Fruit fly (Drosophila melanogaster): ENCODE data around the gene CG43783.

The CG43783 gene

DNA sequence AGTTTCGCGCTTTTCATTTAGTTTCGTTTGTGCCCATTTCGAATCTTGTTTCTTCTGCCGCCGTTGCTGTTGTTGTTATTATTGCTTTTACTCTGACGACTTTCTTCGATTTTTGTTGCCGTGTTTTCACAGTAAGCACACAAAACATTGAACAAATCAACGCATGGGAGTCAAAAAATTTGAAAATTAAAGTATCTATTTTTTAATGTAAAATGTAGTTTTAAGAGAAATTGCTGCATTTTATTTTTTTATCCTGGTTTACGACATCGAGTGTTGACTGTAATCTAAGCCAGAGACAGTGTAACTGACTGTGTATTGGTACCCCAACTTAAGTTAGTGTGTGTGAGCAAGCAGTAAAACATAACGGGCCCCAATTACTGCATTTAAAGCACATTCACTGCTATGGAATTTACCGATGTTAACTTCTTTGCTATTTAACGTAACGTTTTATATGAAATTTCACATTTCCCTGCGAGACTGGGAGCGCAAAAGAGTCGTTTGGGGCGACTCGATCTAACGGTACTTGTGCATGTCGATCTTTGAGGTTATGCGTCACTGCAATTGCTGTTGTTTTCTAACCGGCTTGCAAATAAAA, 42.2 kb upstream of the CG43783 start (continued):
- TF ChIP-seq wdn (GFP tag; IDR thresholded peaks at IDR 0.05) (peak; percentile 28; the same call in 1 of the 2 replicates), Lim3 (GFP tag; IDR thresholded peaks at IDR 0.05) (0 out of 2 replicates have a peak, but pooled peaks have one; percentile 13), CG6654 (GFP tag; optimal IDR thresholded peaks at IDR 0.05) (peak; percentile 24), CG11093 (GFP tag; IDR thresholded peaks at IDR 0.05) (peak; percentile 68; the same call in 2 of the 3 replicates), E2f2 (GFP tag; IDR thresholded peaks at IDR 0.05) (peak; percentile 22; the same call in 1 of the 2 replicates), phol (tag; optimal IDR thresholded peaks at IDR 0.05) (peak; percentile 64), Bdp1 (GFP tag; optimal IDR thresholded peaks at IDR 0.05) (no peak), btn (GFP tag; optimal IDR thresholded peaks at IDR 0.05) (no peak), peb (GFP tag; IDR thresholded peaks at IDR 0.05) (peak; percentile 52; the same call in 1 of the 2 replicates), Spps (tag; optimal IDR thresholded peaks at IDR 0.05) (peak; percentile 31), Meics (GFP tag; optimal IDR thresholded peaks at IDR 0.05) (peak; percentile 44), hb (GFP tag; IDR thresholded peaks at IDR 0.05; ENCODE audit: partially characterized antibody) (no peak), CG13424 (tag; optimal IDR thresholded peaks at IDR 0.05) (peak; percentile 60), bowl (GFP tag; IDR thresholded peaks at IDR 0.05) (peak; percentile 45; the same call in 1 of the 2 replicates), sna (GFP tag; IDR thresholded peaks at IDR 0.05; ENCODE audit: partially characterized antibody) (no peak), MTF-1 (GFP tag; optimal IDR thresholded peaks at IDR 0.05; ENCODE audit: borderline replicate concordance) (peak; percentile 21), CG11504 (tag; optimal IDR thresholded peaks at IDR 0.05) (no peak), CG12104 (GFP tag; optimal IDR thresholded peaks at IDR 0.05) (peak; percentile 25), grau (tag; optimal IDR thresholded peaks at IDR 0.05) (peak; percentile 92), CG9437 (GFP tag; optimal IDR thresholded peaks at IDR 0.05) (peak; percentile 13), CG32767 (GFP tag; IDR thresholded peaks at IDR 0.05) (peak; percentile 68; the same call in 1 of the 2 replicates), chinmo (GFP tag; IDR thresholded peaks at IDR 0.05; ENCODE audit: partially characterized antibody) (no peak), chn (GFP tag; optimal IDR thresholded peaks at IDR 0.05) (peak; percentile 57), fd3F (GFP tag; optimal IDR thresholded peaks at IDR 0.05) (peak; percentile 27), CG31388 (GFP tag; optimal IDR thresholded peaks at IDR 0.05) (peak; percentile 31), fd96Cb (tag; optimal IDR thresholded peaks at IDR 0.05) (peak; percentile 71), Adf1 (GFP tag; IDR thresholded peaks at IDR 0.05) (no peak), CG14050 (GFP tag; IDR thresholded peaks at IDR 0.05) (peak; percentile 44; the same call in 1 of the 3 replicates), cato (GFP tag; optimal IDR thresholded peaks at IDR 0.05; ENCODE audit: borderline replicate concordance) (peak; percentile 24), unpg (GFP tag; optimal IDR thresholded peaks at IDR 0.05) (peak; percentile 64), CG34376 (GFP tag; optimal IDR thresholded peaks at IDR 0.05) (no peak), CG12219 (GFP tag; optimal IDR thresholded peaks at IDR 0.05) (peak; percentile 35), croc (GFP tag; conservative IDR thresholded peaks at IDR 0.05) (peak; percentile 58), scrt (GFP tag; optimal IDR thresholded peaks at IDR 0.05) (no peak), CHES-1-like (GFP tag; optimal IDR thresholded peaks at IDR 0.05) (no peak), CG15696 (tag; optimal IDR thresholded peaks at IDR 0.05) (no peak), ranshi (GFP tag; IDR thresholded peaks at IDR 0.05) (peak; percentile 62; the same call in 1 of the 2 replicates), CG11085 (GFP tag; IDR thresholded peaks at IDR 0.05) (0 out of 2 replicates have a peak, but pooled peaks have one; percentile 44), luna (GFP tag; optimal IDR thresholded peaks at IDR 0.05) (no peak), gt (GFP tag; IDR thresholded peaks at IDR 0.05) (no peak), run (tag; optimal IDR thresholded peaks at IDR 0.05) (no peak), PHDP (tag; optimal IDR thresholded peaks at IDR 0.05) (peak; percentile 49), Vsx1 (GFP tag; optimal IDR thresholded peaks at IDR 0.05) (no peak), Chrac-16 (GFP tag; optimal IDR thresholded peaks at IDR 0.05) (peak; percentile 63), CG14710 (tag; optimal IDR thresholded peaks at IDR 0.05) (peak; percentile 49), CG31365 (tag; optimal IDR thresholded peaks at IDR 0.05) (no peak), CG4730 (GFP tag; IDR thresholded peaks at IDR 0.05) (no peak), stc (GFP tag; IDR thresholded peaks at IDR 0.05) (peak; percentile 62; the same call in 1 of the 2 replicates), CG2202 (tag; optimal IDR thresholded peaks at IDR 0.05) (peak; percentile 10)

Data from whole organism, embryonic.